Worm (Caenorhabditis elegans): ENCODE measurements around the gene mfsd-11.
A peak's percentile ranks its signal among the peaks of the same experiment; 100 is the strongest.

The mfsd-11 gene

DNA sequence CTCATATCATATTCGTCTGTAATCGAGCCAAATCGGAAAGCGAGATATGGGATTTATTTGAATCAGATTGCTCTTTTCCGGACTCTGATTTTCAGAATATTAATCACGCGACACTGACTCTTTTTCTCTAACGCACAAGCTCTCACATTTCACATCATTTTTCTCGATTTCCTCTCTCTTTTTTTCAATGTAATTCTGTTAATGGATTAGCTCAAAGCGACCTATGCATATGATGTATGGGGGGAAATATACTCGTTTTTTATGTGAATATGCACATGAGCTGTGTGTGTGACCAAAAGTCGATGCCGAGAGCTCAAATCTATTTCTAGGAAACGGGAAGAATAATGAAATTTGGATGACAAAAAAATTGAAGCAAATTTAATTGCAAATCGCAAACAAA is 46.7 kb upstream of the mfsd-11 start:
- TF ChIP-seq zfp-3 (GFP tag; conservative IDR thresholded peaks at IDR 0.05) (no peak), ama-1 (optimal IDR thresholded peaks at IDR 0.05) (no peak), lsy-2 (tag; optimal IDR thresholded peaks at IDR 0.05) (peak in 1 of 2 experiments; percentile 50), nhr-48 (tag; optimal IDR thresholded peaks at IDR 0.05) (peak; percentile 20), aha-1 (tag) (peak; percentile 90), ZK546.5 (tag; optimal IDR thresholded peaks at IDR 0.05) (no peak), dmd-6 (GFP tag; IDR thresholded peaks at IDR 0.05) (peak; percentile 15; the same call in 1 of the 2 replicates), T26A8.4 (GFP tag; IDR thresholded peaks at IDR 0.05) (0 out of 2 replicates have a peak, but pooled peaks have one; percentile 27), spr-1 (tag; optimal IDR thresholded peaks at IDR 0.05) (no peak), mep-1 (tag; optimal IDR thresholded peaks at IDR 0.05) (peak; percentile 31), saeg-2 (GFP tag; IDR thresholded peaks at IDR 0.05) (no peak), dmd-9 (GFP tag; IDR thresholded peaks at IDR 0.05) (no peak), spr-3 (GFP tag; optimal IDR thresholded peaks at IDR 0.05) (no peak), set-16 (GFP tag; IDR thresholded peaks at IDR 0.05) (no peak), rbr-2 (tag; optimal IDR thresholded peaks at IDR 0.05) (peak; percentile 22), dmd-8 (GFP tag; IDR thresholded peaks at IDR 0.05) (no peak), fos-1 (tag; optimal IDR thresholded peaks at IDR 0.05) (no peak), nhr-11 (tag; optimal IDR thresholded peaks at IDR 0.05) (peak; percentile 81), hlh-30 (tag; optimal IDR thresholded peaks at IDR 0.05; ENCODE audit: insufficient read depth) (peak; percentile 41), hif-1 (tag; optimal IDR thresholded peaks at IDR 0.05) (no peak), nhr-25 (tag; optimal IDR thresholded peaks at IDR 0.05; ENCODE audit: borderline replicate concordance, insufficient read depth) (no peak), nhr-28 (tag; optimal IDR thresholded peaks at IDR 0.05) (no peak)

- TF ChIP-seq pha-4 (GFP tag; IDR thresholded peaks at IDR 0.05) (no peak), pha-4 (tag; optimal IDR thresholded peaks at IDR 0.05) (no peak), php-3 (GFP tag; IDR thresholded peaks at IDR 0.05) (no peak), ceh-32 (tag; optimal IDR thresholded peaks at IDR 0.05; ENCODE audit: poor library complexity) (no peak), set-16 (GFP tag; IDR thresholded peaks at IDR 0.05) (no peak), nhr-28 (tag; optimal IDR thresholded peaks at IDR 0.05) (no peak), tra-1 (GFP tag; IDR thresholded peaks at IDR 0.05) (no peak), lsy-2 (tag; optimal IDR thresholded peaks at IDR 0.05) (peak in 1 of 2 experiments; percentile 33), zag-1 (tag; optimal IDR thresholded peaks at IDR 0.05) (no peak), aha-1 (tag) (peak; percentile 62), ctbp-1 (GFP tag; IDR thresholded peaks at IDR 0.05) (0 out of 2 replicates have a peak, but pooled peaks have one; percentile 26), daf-19 (GFP tag; conservative IDR thresholded peaks at IDR 0.05) (no peak), unc-62 (GFP tag; optimal IDR thresholded peaks at IDR 0.05 in 1 of 2) (peak in 1 of 2 experiments; percentile 58), unc-62 (tag; optimal IDR thresholded peaks at IDR 0.05) (no peak), dmd-6 (GFP tag; IDR thresholded peaks at IDR 0.05) (no peak; the same call in 1 of the 2 replicates), mdl-1 (tag; optimal IDR thresholded peaks at IDR 0.05) (peak in 1 of 2 experiments; percentile 5), hif-1 (tag; optimal IDR thresholded peaks at IDR 0.05) (peak in 1 of 2 experiments; percentile 83)
Observed at ce11 chrX:12198298-12198697, 44.4 kb upstream of the mfsd-11 start.

ce11 chrX:12197367-12197766 is 43.5 kb upstream of the mfsd-11 start:
- TF ChIP-seq lsy-2 (tag; optimal IDR thresholded peaks at IDR 0.05) (no peak), ceh-44 (GFP tag; IDR thresholded peaks at IDR 0.05) (no peak), jun-1 (tag; optimal IDR thresholded peaks at IDR 0.05) (no peak), dmd-6 (GFP tag; IDR thresholded peaks at IDR 0.05) (peak; percentile 98), nhr-102 (tag; optimal IDR thresholded peaks at IDR 0.05) (peak; percentile 45), duxl-1 (tag; optimal IDR thresholded peaks at IDR 0.05; ENCODE audit: poor library complexity) (no peak), hlh-11 (tag; optimal IDR thresholded peaks at IDR 0.05) (peak; percentile 61), egl-43 (GFP tag; IDR thresholded peaks at IDR 0.05) (no peak), dmd-8 (GFP tag; IDR thresholded peaks at IDR 0.05) (no peak), php-3 (GFP tag; IDR thresholded peaks at IDR 0.05) (peak; percentile 92), skn-1 (tag; optimal IDR thresholded peaks at IDR 0.05) (no peak), dve-1 (tag; optimal IDR thresholded peaks at IDR 0.05; ENCODE audit: insufficient read depth) (peak; percentile 82), D1046.2 (GFP tag; IDR thresholded peaks at IDR 0.05) (no peak), hif-1 (tag; optimal IDR thresholded peaks at IDR 0.05) (peak in 1 of 2 experiments; percentile 13), lin-29 (GFP tag; IDR thresholded peaks at IDR 0.05) (no peak), zfp-3 (GFP tag; conservative IDR thresholded peaks at IDR 0.05) (no peak), hlh-30 (tag; optimal IDR thresholded peaks at IDR 0.05; ENCODE audit: insufficient read depth) (no peak), nhr-48 (tag; optimal IDR thresholded peaks at IDR 0.05) (peak; percentile 61), T26A8.4 (GFP tag; IDR thresholded peaks at IDR 0.05) (no peak), F37D6.2 (tag; optimal IDR thresholded peaks at IDR 0.05) (no peak), nhr-77 (tag; optimal IDR thresholded peaks at IDR 0.05) (peak; percentile 10), tra-1 (GFP tag; IDR thresholded peaks at IDR 0.05) (peak; percentile 83; the same call in 1 of the 2 replicates), mes-2 (tag; optimal IDR thresholded peaks at IDR 0.05; ENCODE audit: poor library complexity, severe bottlenecking) (no peak)

Data from whole organism, L4 larva.